Worm (Caenorhabditis elegans) whole organism, L3 larva: ENCODE results near the gene F59A6.12.

Experiments used
- R02D3.7 ChIP-seq: fragments of 150-350 bp; optimal IDR thresholded peaks from 2 replicates; lab custom pipeline; 2014; ENCODE audit warnings: missing biosample characterization, missing genetic modification characterization
- ZK546.5 ChIP-seq: sonication (generic microtip); optimal IDR thresholded peaks from 2 replicates; lab custom pipeline; 2017; ENCODE audit warnings: missing biosample characterization, missing genetic modification characterization
- aly-2 ChIP-seq: fragments of 150-350 bp; optimal IDR thresholded peaks from 2 replicates; lab custom pipeline; 2014; ENCODE audit warnings: missing biosample characterization, missing genetic modification characterization
- ceh-16 ChIP-seq: sonication (generic microtip); optimal IDR thresholded peaks from 2 replicates; lab custom pipeline; 2017; ENCODE audit warnings: missing biosample characterization, missing genetic modification characterization
- ceh-28 ChIP-seq: fragments of 150-350 bp; optimal IDR thresholded peaks from 2 replicates; lab custom pipeline; 2014; ENCODE audit warnings: missing biosample characterization, missing genetic modification reagents, missing genetic modification characterization
- daf-12 ChIP-seq: fragments of 150-350 bp; optimal IDR thresholded peaks from 2 replicates; lab custom pipeline; 2014; ENCODE audit warnings: missing biosample characterization, missing genetic modification reagents, missing genetic modification characterization
- egl-27 ChIP-seq: sonication (generic microtip); optimal IDR thresholded peaks from 4 replicates; lab custom pipeline; 2017; ENCODE audit warnings: missing biosample characterization, missing genetic modification reagents, missing genetic modification characterization
- egl-5 ChIP-seq: fragments of 150-350 bp; optimal IDR thresholded peaks from 2 replicates; lab custom pipeline; 2017; ENCODE audit warnings: missing biosample characterization, missing genetic modification reagents, missing genetic modification characterization, inconsistent platforms
- elt-1 ChIP-seq: fragments of 150-350 bp; optimal IDR thresholded peaks from 2 replicates; lab custom pipeline; 2014; ENCODE audit warnings: missing biosample characterization, missing genetic modification characterization
- elt-2 ChIP-seq: sonication (generic microtip); optimal IDR thresholded peaks from 2 replicates; lab custom pipeline; 2016; ENCODE audit warnings: missing genetic modification reagents, mild to moderate bottlenecking, missing genetic modification characterization, missing compliant biosample characterization
- elt-3 ChIP-seq, 3 experiments: fragments of 150-350 bp in 1 of 3; sonication (generic microtip) in 2 of 3; optimal IDR thresholded peaks; 2 replicates in 2 of 3; 4 replicates in 1 of 3; lab custom pipeline; 2014 to 2017; ENCODE audit warnings: missing biosample characterization in 3 of 3, missing genetic modification characterization in 3 of 3
- eor-1 ChIP-seq, 2 experiments: fragments of 150-350 bp; optimal IDR thresholded peaks; 2 replicates each; lab custom pipeline; 2014 to 2018; ENCODE audit warnings: missing biosample characterization in 2 of 2, missing genetic modification characterization in 2 of 2
- fkh-10 ChIP-seq: sonication (generic microtip); optimal IDR thresholded peaks from 2 replicates; lab custom pipeline; 2017; ENCODE audit warnings: missing biosample characterization, missing genetic modification reagents, missing genetic modification characterization
- fkh-2 ChIP-seq: fragments of 150-350 bp; optimal IDR thresholded peaks from 2 replicates; lab custom pipeline; 2014; ENCODE audit warnings: missing biosample characterization, missing genetic modification reagents, missing genetic modification characterization
- fos-1 ChIP-seq: fragments of 150-350 bp; optimal IDR thresholded peaks from 2 replicates; lab custom pipeline; 2014; ENCODE audit warnings: missing biosample characterization, missing genetic modification characterization
- hmg-11 ChIP-seq: sonication (generic microtip); optimal IDR thresholded peaks from 2 replicates; lab custom pipeline; 2016; ENCODE audit warnings: missing genetic modification characterization, missing compliant biosample characterization
- jun-1 ChIP-seq: fragments of 150-350 bp; optimal IDR thresholded peaks from 2 replicates; lab custom pipeline; 2014; ENCODE audit warnings: missing biosample characterization, missing genetic modification reagents, missing genetic modification characterization
- lin-15B ChIP-seq: fragments of 150-350 bp; optimal IDR thresholded peaks from 2 replicates; lab custom pipeline; 2014; ENCODE audit warnings: missing biosample characterization, missing genetic modification characterization
- lin-39 ChIP-seq: fragments of 150-350 bp; optimal IDR thresholded peaks from 2 replicates; lab custom pipeline; 2018; ENCODE audit warnings: missing biosample characterization, missing genetic modification reagents, missing genetic modification characterization
- lsy-12 ChIP-seq: sonication (generic microtip); optimal IDR thresholded peaks from 2 replicates; lab custom pipeline; 2016; ENCODE audit warnings: mild to moderate bottlenecking, missing genetic modification characterization, missing compliant biosample characterization
- mdl-1 ChIP-seq: fragments of 150-350 bp; optimal IDR thresholded peaks from 2 replicates; lab custom pipeline; 2014; ENCODE audit warnings: missing biosample characterization, missing genetic modification characterization
- mml-1 ChIP-seq: fragments of 150-350 bp; sonication (generic microtip); optimal IDR thresholded peaks from 3 replicates; lab custom pipeline; 2014; ENCODE audit warnings: missing biosample characterization, missing genetic modification characterization
- nfya-1 ChIP-seq: sonication (generic microtip); optimal IDR thresholded peaks from 2 replicates; lab custom pipeline; 2017; ENCODE audit warnings: missing genetic modification characterization, mild to moderate bottlenecking, missing compliant biosample characterization, antibody characterized with exemption, moderate library complexity; ENCODE audit not compliant: insufficient read depth
- nhr-11 ChIP-seq: fragments of 150-350 bp; optimal IDR thresholded peaks from 2 replicates; lab custom pipeline; 2014; ENCODE audit warnings: missing biosample characterization, missing genetic modification characterization
- nhr-12 ChIP-seq: fragments of 150-350 bp; optimal IDR thresholded peaks from 2 replicates; lab custom pipeline; 2014; ENCODE audit warnings: missing biosample characterization, missing genetic modification characterization
- nhr-23 ChIP-seq: fragments of 150-350 bp; optimal IDR thresholded peaks from 2 replicates; lab custom pipeline; 2014; ENCODE audit warnings: missing biosample characterization, missing genetic modification reagents, missing genetic modification characterization
- nhr-237 ChIP-seq: fragments of 150-350 bp; optimal IDR thresholded peaks from 2 replicates; lab custom pipeline; 2014; ENCODE audit warnings: missing biosample characterization, missing genetic modification characterization
- nhr-25 ChIP-seq: sonication (generic microtip); optimal IDR thresholded peaks from 2 replicates; lab custom pipeline; 2017; ENCODE audit warnings: missing biosample characterization, missing genetic modification characterization
- nhr-28 ChIP-seq: fragments of 150-350 bp; optimal IDR thresholded peaks from 2 replicates; lab custom pipeline; 2014; ENCODE audit warnings: missing biosample characterization, missing genetic modification characterization
- nhr-43 ChIP-seq: sonication (generic microtip); optimal IDR thresholded peaks from 2 replicates; lab custom pipeline; 2016; ENCODE audit warnings: mild to moderate bottlenecking, missing genetic modification characterization, missing compliant biosample characterization; ENCODE audit not compliant: poor library complexity, severe bottlenecking
- nhr-67 ChIP-seq: fragments of 150-350 bp; optimal IDR thresholded peaks from 2 replicates; lab custom pipeline; 2014; ENCODE audit warnings: missing biosample characterization, missing genetic modification characterization
- nhr-76 ChIP-seq: fragments of 150-350 bp; sonication (generic microtip); optimal IDR thresholded peaks from 5 replicates; lab custom pipeline; 2014; ENCODE audit warnings: missing biosample characterization, missing genetic modification characterization
- nhr-77 ChIP-seq: fragments of 150-350 bp; optimal IDR thresholded peaks from 2 replicates; lab custom pipeline; 2014; ENCODE audit warnings: missing biosample characterization, missing genetic modification characterization
- pha-4 ChIP-seq: fragments of 150-350 bp; optimal IDR thresholded peaks from 2 replicates; lab custom pipeline; 2014; ENCODE audit warnings: missing biosample characterization, missing genetic modification reagents, missing genetic modification characterization
- pqm-1 ChIP-seq: fragments of 150-350 bp; optimal IDR thresholded peaks from 2 replicates; lab custom pipeline; 2017; ENCODE audit warnings: missing biosample characterization, missing genetic modification characterization, inconsistent platforms
- sea-2 ChIP-seq: fragments of 150-350 bp; sonication (generic microtip); optimal IDR thresholded peaks from 4 replicates; lab custom pipeline; 2014; ENCODE audit warnings: missing biosample characterization, missing genetic modification reagents, missing genetic modification characterization
- snpc-4 ChIP-seq: fragments of 150-350 bp; optimal IDR thresholded peaks from 2 replicates; lab custom pipeline; 2014; ENCODE audit warnings: missing biosample characterization, missing genetic modification characterization
- tbx-2 ChIP-seq: sonication (generic microtip); optimal IDR thresholded peaks from 2 replicates; lab custom pipeline; 2016; ENCODE audit warnings: mild to moderate bottlenecking, missing genetic modification characterization, missing compliant biosample characterization
- unc-39 ChIP-seq: sonication (generic microtip); optimal IDR thresholded peaks from 4 replicates; lab custom pipeline; 2017; ENCODE audit warnings: missing biosample characterization, missing genetic modification characterization
- unc-62 ChIP-seq: fragments of 150-350 bp; sonication (generic microtip); optimal IDR thresholded peaks from 4 replicates; lab custom pipeline; 2014; ENCODE audit warnings: missing biosample characterization, missing genetic modification reagents, missing genetic modification characterization
- zag-1 ChIP-seq: fragments of 150-350 bp; optimal IDR thresholded peaks from 2 replicates; lab custom pipeline; 2014; ENCODE audit warnings: missing biosample characterization, missing genetic modification characterization
- ztf-11 ChIP-seq: fragments of 150-350 bp; optimal IDR thresholded peaks from 2 replicates; lab custom pipeline; 2014; ENCODE audit warnings: missing biosample characterization, missing genetic modification characterization
- ztf-4 ChIP-seq: fragments of 150-350 bp; optimal IDR thresholded peaks from 2 replicates; lab custom pipeline; 2014; ENCODE audit warnings: missing biosample characterization, missing genetic modification characterization

The F59A6.12 gene

DNA sequence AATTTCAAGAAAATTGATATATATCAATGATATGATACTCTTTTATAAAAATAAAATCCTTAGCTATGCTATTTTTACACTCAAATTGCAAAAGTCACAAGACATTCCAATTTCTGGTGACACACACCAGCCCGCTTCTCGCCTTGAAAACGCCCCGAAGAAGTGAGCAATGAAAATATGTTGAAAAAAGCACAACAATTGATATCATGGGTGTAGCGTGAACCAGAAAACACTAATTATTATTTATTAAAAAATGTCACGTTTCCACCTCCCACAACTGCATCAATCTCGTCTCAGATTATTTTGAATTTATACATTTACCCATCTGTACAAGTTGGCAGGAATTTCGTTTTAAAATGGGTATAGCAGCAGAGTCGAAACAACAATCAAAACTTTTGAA lies 7.1 kb downstream of the F59A6.12 start, which contains the start of gene F59A6.4:
Gene F59A6.4, plus strand, starts transcription at position 301 of the 400 bp plus-strand sequence.
- TF ChIP-seq elt-1 (no peak), lin-15B (tag; lab: Kevin White, UChicago) (no peak), jun-1 (no peak), nhr-25 (tag; lab: Kevin White, UChicago) (no peak), ceh-28 (no peak), lin-39 (tag; lab: Kevin White, UChicago) (no peak), nhr-12 (no peak), aly-2 (tag; lab: Kevin White, UChicago) (no peak), mdl-1 (no peak), nhr-43 (tag; lab: Kevin White, UChicago) (no peak), fkh-10 (GFP tag; lab: Kevin White, UChicago) (no peak), pha-4 (tag; lab: Kevin White, UChicago) (no peak), nhr-11 (tag; lab: Kevin White, UChicago) (no peak), eor-1 (tag; optimal IDR thresholded peaks at IDR 0.05; lab: Kevin White, UChicago) (no peak), elt-3 (tag; optimal IDR thresholded peaks at IDR 0.05; lab: Kevin White, UChicago) (no peak)

DNA sequence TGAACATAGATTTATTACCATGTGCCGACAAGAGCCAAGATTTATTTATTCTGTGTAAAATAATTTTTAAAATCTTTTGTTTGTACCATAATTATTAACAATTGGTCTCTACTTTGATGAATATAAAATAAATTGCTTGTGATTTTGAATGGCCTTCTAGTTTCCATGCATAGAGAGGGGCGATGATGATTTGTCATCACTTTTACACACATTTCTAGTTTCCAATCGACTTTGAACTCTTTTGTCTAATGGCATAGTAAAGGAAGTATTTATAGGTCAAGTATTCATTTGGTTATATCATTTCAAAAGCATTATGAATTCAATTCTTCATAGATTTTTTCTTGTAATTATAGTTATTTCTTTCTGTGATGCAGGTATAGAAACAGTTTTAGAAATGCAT lies 8.2 kb downstream of the F59A6.12 start, which contains the start of gene F59A6.10:
Gene F59A6.10, plus strand, starts transcription at position 301 of the 400 bp plus-strand sequence.
- TF ChIP-seq nhr-23 (tag; lab: Kevin White, UChicago) (no peak), nhr-237 (tag; lab: Kevin White, UChicago) (no peak), elt-3 (tag; optimal IDR thresholded peaks at IDR 0.05; lab: Kevin White, UChicago) (no peak), mdl-1 (no peak), tbx-2 (tag; lab: Kevin White, UChicago) (no peak), R02D3.7 (no peak), nhr-28 (no peak), ztf-11 (tag; lab: Kevin White, UChicago) (no peak), pha-4 (tag; lab: Kevin White, UChicago) (no peak), daf-12 (no peak), mml-1 (tag; lab: Kevin White, UChicago) (no peak), pqm-1 (no peak), nhr-77 (tag; lab: Kevin White, UChicago) (no peak), nhr-12 (no peak)

DNA sequence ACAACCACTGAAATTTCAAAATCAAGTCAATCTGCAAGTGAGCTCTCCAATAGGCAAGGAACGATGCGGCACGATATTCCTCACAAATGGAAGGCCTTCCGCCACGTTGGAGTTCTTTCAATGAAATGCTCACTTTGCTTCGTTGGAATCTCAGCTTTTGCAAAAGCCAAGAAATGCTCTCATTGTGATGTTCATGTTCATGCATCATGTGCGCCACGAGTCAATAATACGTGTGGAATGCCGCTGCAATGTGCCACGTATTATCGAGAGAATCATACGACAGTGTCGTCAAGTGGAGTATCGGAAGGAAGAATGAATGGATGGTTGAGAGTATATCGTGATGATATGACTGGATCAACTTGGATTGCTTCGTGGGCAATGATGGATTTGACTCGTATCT lies 10.0 kb downstream of the F59A6.12 start:
- TF ChIP-seq pha-4 (tag; lab: Kevin White, UChicago) (no peak), unc-39 (tag; lab: Kevin White, UChicago) (no peak), ZK546.5 (tag; lab: Kevin White, UChicago) (no peak), fkh-2 (tag; lab: Kevin White, UChicago) (no peak), unc-62 (GFP tag; lab: Kevin White, UChicago) (no peak), snpc-4 (tag; lab: Kevin White, UChicago) (no peak), lin-39 (tag; lab: Kevin White, UChicago) (no peak), mdl-1 (no peak), R02D3.7 (no peak)

DNA sequence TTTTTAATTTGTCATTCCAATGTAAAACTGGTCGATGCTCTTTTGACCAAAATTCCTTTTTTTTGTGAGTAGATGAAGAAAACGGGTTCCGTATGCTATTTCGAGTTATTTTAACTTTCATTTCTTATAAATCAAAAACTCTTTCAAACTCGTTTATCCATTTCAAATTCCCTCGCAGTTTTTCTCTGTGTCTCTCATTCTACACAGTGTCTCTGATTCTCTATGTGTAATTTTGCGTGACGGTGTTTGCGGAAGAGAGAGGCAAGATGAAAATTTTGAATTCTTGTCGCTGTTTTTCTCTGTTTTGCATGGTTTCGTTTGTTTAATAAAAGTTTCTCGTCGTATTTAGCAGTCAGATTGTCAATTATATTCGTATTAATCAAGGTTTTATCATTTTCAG lies 12.8 kb downstream of the F59A6.12 start, which contains the start of gene citk-2:
Gene citk-2, plus strand, starts transcription at position 399 of the 400 bp plus-strand sequence.
- TF ChIP-seq lin-39 (tag; lab: Kevin White, UChicago), result peak; percentile 51
- TF ChIP-seq ceh-16 (tag; lab: Kevin White, UChicago), result no peak
- no peak for TF ChIP-seq hmg-11 (tag; lab: Kevin White, UChicago)
- TF ChIP-seq mml-1 (tag; lab: Kevin White, UChicago), result no peak
- TF ChIP-seq ztf-11 (tag; lab: Kevin White, UChicago), result no peak
- no peak for TF ChIP-seq nhr-237 (tag; lab: Kevin White, UChicago)
- no peak for TF ChIP-seq nhr-28
- TF ChIP-seq unc-62 (GFP tag; lab: Kevin White, UChicago), result no peak
- TF ChIP-seq nhr-43 (tag; lab: Kevin White, UChicago), result peak; percentile 90
- TF ChIP-seq egl-27 (tag; lab: Kevin White, UChicago), result no peak
- no peak for TF ChIP-seq daf-12
- TF ChIP-seq egl-5 (tag; lab: Kevin White, UChicago), result peak; percentile 75
- TF ChIP-seq fkh-2 (tag; lab: Kevin White, UChicago), result no peak
- TF ChIP-seq pha-4 (tag; lab: Kevin White, UChicago), result no peak
- peak; percentile 5 for TF ChIP-seq nhr-67 (tag; lab: Kevin White, UChicago)
- no peak for TF ChIP-seq nhr-77 (tag; lab: Kevin White, UChicago)
- TF ChIP-seq mdl-1, result no peak
- no peak for TF ChIP-seq elt-2
- no peak for TF ChIP-seq elt-1
- no peak for TF ChIP-seq zag-1 (tag; lab: Kevin White, UChicago)
- TF ChIP-seq fkh-10 (GFP tag; lab: Kevin White, UChicago), result peak; percentile 24
- peak; percentile 61 for TF ChIP-seq lsy-12 (tag; lab: Kevin White, UChicago)
- TF ChIP-seq nhr-23 (tag; lab: Kevin White, UChicago), result peak; percentile 92
- peak; percentile 89 for TF ChIP-seq nhr-25 (tag; lab: Kevin White, UChicago)
- TF ChIP-seq R02D3.7, result peak; percentile 66
- no peak for TF ChIP-seq unc-39 (tag; lab: Kevin White, UChicago)
- TF ChIP-seq eor-1 (tag; optimal IDR thresholded peaks at IDR 0.05; lab: Kevin White, UChicago), result no peak
- peak; percentile 66 for TF ChIP-seq jun-1
- TF ChIP-seq sea-2 (GFP tag; lab: Kevin White, UChicago), result no peak
- TF ChIP-seq nfya-1, result no peak
- no peak for TF ChIP-seq nhr-11 (tag; lab: Kevin White, UChicago)
- no peak for TF ChIP-seq fos-1 (tag; lab: Kevin White, UChicago)
- TF ChIP-seq ZK546.5 (tag; lab: Kevin White, UChicago), result no peak
- TF ChIP-seq ztf-4 (tag; lab: Kevin White, UChicago), result no peak
- TF ChIP-seq lin-15B (tag; lab: Kevin White, UChicago), result peak; percentile 74
- TF ChIP-seq pqm-1, result peak; percentile 19
- TF ChIP-seq elt-3 (tag; optimal IDR thresholded peaks at IDR 0.05; lab: Kevin White, UChicago), result no peak
- no peak for TF ChIP-seq nhr-76 (tag; lab: Kevin White, UChicago)
